Worm (Caenorhabditis elegans): Measurements from ENCODE around the gene ttr-11.

- no peak for TF ChIP-seq tbx-11 (GFP tag; IDR thresholded peaks at IDR 0.05)
- TF ChIP-seq B0310.2 (tag; optimal IDR thresholded peaks at IDR 0.05), result no peak
- no peak for TF ChIP-seq ama-1 (optimal IDR thresholded peaks at IDR 0.05)
- no peak for TF ChIP-seq ceh-13 (GFP tag; optimal IDR thresholded peaks at IDR 0.05)
- TF ChIP-seq hmbx-1 (tag; optimal IDR thresholded peaks at IDR 0.05), result no peak
- no peak for TF ChIP-seq hnd-1 (tag; optimal IDR thresholded peaks at IDR 0.05)
- TF ChIP-seq ets-7 (tag; optimal IDR thresholded peaks at IDR 0.05), result no peak
- no peak for TF ChIP-seq hmg-4 (GFP tag; optimal IDR thresholded peaks at IDR 0.05)
- no peak for TF ChIP-seq scrt-1 (GFP tag; IDR thresholded peaks at IDR 0.05)
- TF ChIP-seq sea-1 (GFP tag; conservative IDR thresholded peaks at IDR 0.05), result no peak
- no peak for TF ChIP-seq pes-1 (GFP tag; IDR thresholded peaks at IDR 0.05)
These were observed 31.2 kb downstream of the ttr-11 start, which contains the start of gene F46B3.16 for ce11 chrV:20634330-20634729.

All from whole organism, early embryonic.